Fruit fly (Drosophila melanogaster): Measurements from ENCODE around the gene Nup153.

- TF ChIP-seq D1 (tag; optimal IDR thresholded peaks at IDR 0.05) (no peak), CG8159 (tag; optimal IDR thresholded peaks at IDR 0.05) (no peak), CG9948 (tag; optimal IDR thresholded peaks at IDR 0.05) (no peak)
Measured at dm6 chrX:16651098-16651497, 52.1 kb downstream of the Nup153 start, which contains the start of the genes CG32573 and CG42512.

Measured in whole organism, pupa.